Fruit fly (Drosophila melanogaster): ENCODE results near the gene pb.

DNA sequence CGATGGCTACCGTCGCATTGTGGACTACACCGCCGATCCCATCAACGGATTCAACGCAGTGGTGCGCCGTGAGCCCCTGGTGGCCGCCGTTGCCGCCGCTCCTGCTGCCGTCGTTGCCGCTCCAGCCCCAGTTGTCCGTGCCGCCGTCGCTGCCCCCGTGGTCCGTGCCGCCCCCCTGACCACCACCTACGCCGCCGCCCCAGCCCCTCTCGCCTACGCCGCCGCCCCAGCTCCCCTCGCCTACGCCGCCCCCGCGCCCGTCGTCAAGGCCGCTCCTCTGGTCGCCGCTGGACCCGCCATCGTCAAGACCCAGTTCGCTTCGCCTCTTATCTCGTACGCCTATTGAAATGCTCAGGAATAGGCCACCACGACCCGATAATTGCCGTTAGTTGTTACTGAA lies 54.6 kb downstream of the pb start:
- TF ChIP-seq psq (optimal IDR thresholded peaks at IDR 0.05) (no peak), pan (optimal IDR thresholded peaks at IDR 0.05) (no peak), usp (GFP tag; optimal IDR thresholded peaks at IDR 0.05) (no peak), CG8478 (optimal IDR thresholded peaks at IDR 0.05) (no peak), Dll (optimal IDR thresholded peaks at IDR 0.05) (no peak)

All from whole organism.